Fruit fly (Drosophila melanogaster) whole organism, embryonic: ENCODE results near the gene CG5928.
A peak's percentile ranks its signal among the peaks of the same experiment; 100 is the strongest.

ENCODE experiments used
- Abd-B ChIP-seq: fragments of 200-800 bp; sonication (Bioruptor generic); optimal IDR thresholded peaks from 2 replicates; lab custom pipeline; 2018; ENCODE audit warnings: missing biosample characterization, mild to moderate bottlenecking, missing genetic modification characterization, moderate library complexity
- CG10267 ChIP-seq: fragments of 200-800 bp; sonication (Bioruptor generic); optimal IDR thresholded peaks from 2 replicates; lab custom pipeline; 2018; ENCODE audit warnings: missing biosample characterization, mild to moderate bottlenecking, missing genetic modification characterization, moderate library complexity
- CG12391 ChIP-seq: fragments of 200-800 bp; sonication (Bioruptor generic); optimal IDR thresholded peaks from 3 replicates; lab custom pipeline; 2018; ENCODE audit warnings: missing biosample characterization, mild to moderate bottlenecking, missing genetic modification characterization, moderate library complexity
- CG14965 ChIP-seq: fragments of 200-800 bp; sonication (Bioruptor generic); optimal IDR thresholded peaks from 2 replicates; lab custom pipeline; 2016; ENCODE audit warnings: missing biosample characterization, missing genetic modification characterization, borderline replicate concordance
- CG15601 ChIP-seq: fragments of 200-800 bp; sonication (Bioruptor generic); optimal IDR thresholded peaks from 3 replicates; lab custom pipeline; 2019; ENCODE audit warnings: missing biosample characterization, mild to moderate bottlenecking, missing genetic modification characterization, moderate library complexity
- CG2678 ChIP-seq: fragments of 200-800 bp; sonication (Bioruptor generic); optimal IDR thresholded peaks from 3 replicates; lab custom pipeline; 2019; ENCODE audit warnings: missing biosample characterization, mild to moderate bottlenecking, missing genetic modification characterization, moderate library complexity
- CG4424 ChIP-seq: fragments of 200-800 bp; sonication (Bioruptor generic); optimal IDR thresholded peaks from 3 replicates; lab custom pipeline; 2016; ENCODE audit warnings: missing biosample characterization, missing genetic modification characterization
- CG4707 ChIP-seq: fragments of 200-800 bp; sonication (Bioruptor generic); optimal IDR thresholded peaks from 2 replicates; lab custom pipeline; 2018; ENCODE audit warnings: missing biosample characterization, mild to moderate bottlenecking, missing genetic modification characterization, moderate library complexity
- CG7745 ChIP-seq: fragments of 200-800 bp; sonication (Bioruptor generic); optimal IDR thresholded peaks from 2 replicates; lab custom pipeline; 2018; ENCODE audit warnings: missing biosample characterization, mild to moderate bottlenecking, missing genetic modification characterization, moderate library complexity
- CG8359 ChIP-seq: fragments of 200-800 bp; sonication (Bioruptor generic); optimal IDR thresholded peaks from 2 replicates; lab custom pipeline; 2017; ENCODE audit warnings: missing biosample characterization, mild to moderate bottlenecking, missing genetic modification characterization, borderline replicate concordance
- CG8478 ChIP-seq: fragments of >200 bp; optimal IDR thresholded peaks from 2 replicates; lab custom pipeline; 2018
- CG8765 ChIP-seq: fragments of 200-800 bp; sonication (Bioruptor generic); IDR thresholded peaks from 2 replicates; pipeline ENCODE4 v1.3.6; 2022; ENCODE audit warnings: missing biosample characterization, missing genetic modification characterization
- CG9876 ChIP-seq: fragments of 200-800 bp; sonication (Bioruptor generic); optimal IDR thresholded peaks from 2 replicates; lab custom pipeline; 2016; ENCODE audit warnings: missing biosample characterization, missing genetic modification characterization
- Deaf1 ChIP-seq: fragments of 200-800 bp; optimal IDR thresholded peaks from 3 replicates; lab custom pipeline; 2019; ENCODE audit warnings: missing biosample characterization, mild to moderate bottlenecking, missing genetic modification characterization, moderate library complexity
- Doc3 ChIP-seq: fragments of 200-800 bp; sonication (Bioruptor generic); IDR thresholded peaks from 3 replicates; pipeline ENCODE4 v1.3.6; 2022; ENCODE audit warnings: missing biosample characterization, missing genetic modification characterization; ENCODE audit not compliant: partially characterized antibody
- E2f1 ChIP-seq: fragments of 200-800 bp; sonication (Bioruptor generic); IDR thresholded peaks from 2 replicates; pipeline ENCODE4 v1.3.6; 2022; ENCODE audit warnings: missing biosample characterization, missing genetic modification characterization
- Ets65A ChIP-seq: fragments of 200-800 bp; sonication (Bioruptor generic); peaks from one replicate; lab custom pipeline; 2016; ENCODE audit warnings: missing biosample characterization, missing genetic modification characterization
- Fer2 ChIP-seq: fragments of 200-800 bp; sonication (Bioruptor generic); optimal IDR thresholded peaks from 2 replicates; lab custom pipeline; 2018; ENCODE audit warnings: missing biosample characterization, mild to moderate bottlenecking, missing genetic modification characterization, moderate library complexity
- Gug ChIP-seq: fragments of 200-800 bp; sonication (Bioruptor generic); IDR thresholded peaks from 4 replicates; pipeline ENCODE4 v1.3.6; 2022; ENCODE audit warnings: missing biosample characterization, missing genetic modification characterization
- HLH3B ChIP-seq: fragments of 200-800 bp; sonication (Bioruptor generic); IDR thresholded peaks from 2 replicates; pipeline ENCODE4 v1.3.6; 2022; ENCODE audit warnings: missing biosample characterization, missing genetic modification characterization
- HLH54F ChIP-seq: fragments of 200-800 bp; sonication (Bioruptor generic); optimal IDR thresholded peaks from 3 replicates; lab custom pipeline; 2016; ENCODE audit warnings: missing biosample characterization, missing genetic modification characterization
- Hey ChIP-seq: fragments of 200-800 bp; sonication (Bioruptor generic); optimal IDR thresholded peaks from 3 replicates; lab custom pipeline; 2018; ENCODE audit warnings: missing biosample characterization, mild to moderate bottlenecking, missing genetic modification characterization
- Hmr ChIP-seq: fragments of 200-800 bp; sonication (Bioruptor generic); optimal IDR thresholded peaks from 3 replicates; lab custom pipeline; 2017; ENCODE audit warnings: mild to moderate bottlenecking, missing biosample characterization, missing genetic modification reagents, missing genetic modification characterization
- Hmx ChIP-seq: fragments of 200-800 bp; sonication (Bioruptor generic); optimal IDR thresholded peaks from 2 replicates; lab custom pipeline; 2016; ENCODE audit warnings: missing biosample characterization, missing genetic modification characterization
- Hr78 ChIP-seq, 2 experiments: fragments of 200-800 bp in 1 of 2; fragments of >200 bp in 1 of 2; sonication (Bioruptor generic) in 1 of 2; optimal IDR thresholded peaks; 2 replicates each; lab custom pipeline; 2017 to 2019; ENCODE audit warnings: missing biosample characterization in 2 of 2, missing genetic modification characterization in 2 of 2, mild to moderate bottlenecking in 1 of 2, moderate library complexity in 1 of 2
- Hsf ChIP-seq: fragments of 200-800 bp; sonication (Bioruptor generic); optimal IDR thresholded peaks from 3 replicates; lab custom pipeline; 2016; ENCODE audit warnings: missing biosample characterization, missing genetic modification characterization
- Mad ChIP-seq: fragments of 200-800 bp; sonication (Bioruptor generic); optimal IDR thresholded peaks from 2 replicates; lab custom pipeline; 2016; ENCODE audit warnings: missing biosample characterization, missing genetic modification characterization
- Med ChIP-seq: fragments of 200-800 bp; sonication (Bioruptor generic); peaks from one replicate; lab custom pipeline; 2016; ENCODE audit warnings: missing biosample characterization, missing genetic modification characterization, mild to moderate bottlenecking, inconsistent platforms, moderate library complexity
- PHDP ChIP-seq: fragments of 200-800 bp; sonication (Bioruptor generic); optimal IDR thresholded peaks from 3 replicates; lab custom pipeline; 2018; ENCODE audit warnings: missing biosample characterization, mild to moderate bottlenecking, missing genetic modification characterization, moderate library complexity
- Pdp1 ChIP-seq, 2 experiments: fragments of 200-800 bp; sonication (Bioruptor generic); optimal IDR thresholded peaks; 3 replicates each; lab custom pipeline; 2016; ENCODE audit warnings: missing biosample characterization in 2 of 2, missing genetic modification characterization in 2 of 2, mild to moderate bottlenecking in 1 of 2, moderate library complexity in 1 of 2
- ase ChIP-seq: fragments of 200-800 bp; sonication (Bioruptor generic); IDR thresholded peaks from 3 replicates; pipeline ENCODE4 v1.3.6; 2022; ENCODE audit warnings: missing biosample characterization, missing genetic modification characterization
- cad ChIP-seq: fragments of >200 bp; optimal IDR thresholded peaks from 2 replicates; lab custom pipeline; 2017; ENCODE audit warnings: missing biosample characterization, missing genetic modification characterization
- chif ChIP-seq, 2 experiments: fragments of 200-800 bp; sonication (Bioruptor generic); optimal IDR thresholded peaks; 3 replicates each; lab custom pipeline; 2016; ENCODE audit warnings: missing biosample characterization in 2 of 2, missing genetic modification characterization in 2 of 2
- chn ChIP-seq: fragments of 200-800 bp; sonication (Bioruptor generic); optimal IDR thresholded peaks from 2 replicates; lab custom pipeline; 2016; ENCODE audit warnings: missing biosample characterization, missing genetic modification characterization
- crp ChIP-seq, 2 experiments: fragments of 200-800 bp; sonication (Bioruptor generic); optimal IDR thresholded peaks; 2 replicates in 1 of 2; 3 replicates in 1 of 2; lab custom pipeline; 2017; ENCODE audit warnings: missing biosample characterization in 2 of 2, missing genetic modification characterization in 2 of 2, mild to moderate bottlenecking in 1 of 2, moderate library complexity in 1 of 2
- ftz-f1 ChIP-seq: fragments of 200-800 bp; sonication (Bioruptor generic); optimal IDR thresholded peaks from 2 replicates; lab custom pipeline; 2016; ENCODE audit warnings: missing biosample characterization, missing genetic modification characterization
- gem ChIP-seq: fragments of 200-800 bp; sonication (Bioruptor generic); optimal IDR thresholded peaks from 2 replicates; lab custom pipeline; 2019; ENCODE audit warnings: missing biosample characterization, mild to moderate bottlenecking, missing genetic modification characterization, moderate library complexity
- gfzf ChIP-seq: fragments of 200-800 bp; sonication (Bioruptor generic); optimal IDR thresholded peaks from 2 replicates; lab custom pipeline; 2016; ENCODE audit warnings: missing biosample characterization, mild to moderate bottlenecking, missing genetic modification characterization, moderate library complexity
- gsb ChIP-seq: fragments of 200-800 bp; sonication (Bioruptor generic); IDR thresholded peaks from 2 replicates; pipeline ENCODE4 v1.3.6; 2022; ENCODE audit warnings: missing biosample characterization, missing genetic modification characterization
- ken ChIP-seq: fragments of 200-800 bp; sonication (Bioruptor generic); IDR thresholded peaks from 3 replicates; pipeline ENCODE4 v1.3.6; 2022; ENCODE audit warnings: missing biosample characterization, missing genetic modification characterization
- luna ChIP-seq: fragments of 200-800 bp; sonication (Bioruptor generic); optimal IDR thresholded peaks from 2 replicates; lab custom pipeline; 2016; ENCODE audit warnings: missing biosample characterization, missing genetic modification characterization
- otp ChIP-seq: fragments of 200-800 bp; sonication (Bioruptor generic); IDR thresholded peaks from 3 replicates; pipeline ENCODE4, ENCODE4 v1.3.6; 2022; ENCODE audit warnings: missing biosample characterization, missing genetic modification characterization
- prd ChIP-seq, 3 experiments: fragments of >200 bp in 2 of 3; fragments of 200-800 bp in 1 of 3; sonication (Bioruptor generic) in 1 of 3; optimal IDR thresholded peaks in 2 of 3; IDR thresholded peaks in 1 of 3; 2 replicates in 2 of 3; 3 replicates in 1 of 3; pipeline versions ENCODE4 v1.3.6 to Lab custom; 2017 to 2022; ENCODE audit warnings: missing biosample characterization in 1 of 3, missing genetic modification characterization in 1 of 3
- sens ChIP-seq: fragments of 200-800 bp; sonication (Bioruptor generic); peaks from one replicate; lab custom pipeline; 2016; ENCODE audit warnings: missing biosample characterization, missing genetic modification characterization
- shn ChIP-seq: fragments of 200-800 bp; sonication (Bioruptor generic); optimal IDR thresholded peaks from 3 replicates; lab custom pipeline; 2016; ENCODE audit warnings: missing biosample characterization, missing genetic modification characterization
- ssp ChIP-seq: fragments of 200-800 bp; sonication (Bioruptor generic); IDR thresholded peaks from 2 replicates; pipeline ENCODE4 v1.3.6; 2022; ENCODE audit warnings: missing biosample characterization, missing genetic modification characterization
- unpg ChIP-seq: fragments of 200-800 bp; sonication (Bioruptor generic); optimal IDR thresholded peaks from 3 replicates; lab custom pipeline; 2018; ENCODE audit warnings: missing biosample characterization, mild to moderate bottlenecking, missing genetic modification characterization, moderate library complexity
- zen ChIP-seq: fragments of 200-800 bp; sonication (Bioruptor generic); optimal IDR thresholded peaks from 3 replicates; lab custom pipeline; 2018; ENCODE audit warnings: missing biosample characterization, mild to moderate bottlenecking, missing genetic modification characterization, moderate library complexity

Gene CG5928

dm6 chrX:6074845-6075244 lies 7.1 kb downstream of the CG5928 start, which contains the start of gene Tsp5D (continued):
- peak; percentile 95 for TF ChIP-seq ase
- no peak for TF ChIP-seq CG7745 (tag; lab: Kevin White, UChicago)
- TF ChIP-seq Hmr (GFP tag; lab: Kevin White, UChicago), result peak; percentile 81
- peak; percentile 89 for TF ChIP-seq Med
- TF ChIP-seq CG2678 (tag; lab: Kevin White, UChicago), result peak; percentile 95
- peak; percentile 98 for TF ChIP-seq HLH3B (GFP tag; lab: Robert Waterston, UW)
- peak in 1 of 2 experiments; percentile 40 for TF ChIP-seq crp (GFP tag; optimal IDR thresholded peaks at IDR 0.05; lab: Kevin White, UChicago)
- peak; percentile 95 for TF ChIP-seq E2f1 (GFP tag; lab: Robert Waterston, UW)
- peak; percentile 78 for TF ChIP-seq CG8359 (GFP tag; lab: Kevin White, UChicago)
- TF ChIP-seq Hey (tag; lab: Kevin White, UChicago), result no peak
- TF ChIP-seq Hmx (GFP tag; lab: Kevin White, UChicago), result no peak
- peak; percentile 98 for TF ChIP-seq Deaf1 (tag; lab: Kevin White, UChicago)
- peak in 1 of 2 experiments; percentile 61 for TF ChIP-seq chif (GFP tag; optimal IDR thresholded peaks at IDR 0.05; lab: Kevin White, UChicago)
- peak; percentile 81 for TF ChIP-seq zen (tag; lab: Kevin White, UChicago)
- TF ChIP-seq CG8765, result no peak; the same call in 1 of the 2 replicates
- peak; percentile 61 for TF ChIP-seq Fer2 (tag; lab: Kevin White, UChicago)
- TF ChIP-seq Abd-B (GFP tag; lab: Kevin White, UChicago), result peak; percentile 66
- TF ChIP-seq Hr78 (GFP tag; optimal IDR thresholded peaks at IDR 0.05; lab: Kevin White, UChicago), result peak in 1 of 2 experiments; percentile 58
- no peak for TF ChIP-seq gfzf
- TF ChIP-seq CG10267 (tag; lab: Kevin White, UChicago), result peak; percentile 85
- peak; percentile 61 for TF ChIP-seq Hsf
- peak; percentile 75 for TF ChIP-seq CG4707
- no peak for TF ChIP-seq CG8478 (lab: Kevin White, UChicago)
- peak; percentile 93 for TF ChIP-seq otp (GFP tag; lab: Robert Waterston, UW)
- no peak for TF ChIP-seq ftz-f1 (GFP tag; lab: Kevin White, UChicago)

dm6 chrX:6075586-6075985 lies 7.8 kb downstream of the CG5928 start:
- TF ChIP-seq chn (GFP tag; lab: Kevin White, UChicago), result no peak
- no peak for TF ChIP-seq ken (GFP tag; lab: Robert Waterston, UW)
- TF ChIP-seq Pdp1 (GFP tag; optimal IDR thresholded peaks at IDR 0.05; lab: Kevin White, UChicago), result peak in 1 of 2 experiments; percentile 52

dm6 chrX:6077043-6077547 lies 9.3 kb downstream of the CG5928 start:
- TF ChIP-seq CG15601 (tag; lab: Kevin White, UChicago) (no peak), PHDP (tag; lab: Kevin White, UChicago) (peak; percentile 49), CG7745 (tag; lab: Kevin White, UChicago) (no peak), CG9876 (no peak), Mad (GFP tag; lab: Kevin White, UChicago) (no peak), CG12391 (tag; lab: Kevin White, UChicago) (peak; percentile 59), cad (GFP tag; lab: Kevin White, UChicago) (no peak), shn (GFP tag; lab: Kevin White, UChicago) (no peak), gem (tag; lab: Kevin White, UChicago) (peak; percentile 71), sens (peak; percentile 23), CG14965 (GFP tag; lab: Kevin White, UChicago) (no peak), prd (optimal IDR thresholded peaks at IDR 0.05; lab: Kevin White, UChicago) (no peak), prd (GFP tag; IDR thresholded peaks at IDR 0.05; lab: Robert Waterston, UW) (0 out of 3 replicates have a peak, but pooled peaks have one; percentile 23), CG4424 (GFP tag; lab: Kevin White, UChicago) (no peak), Doc3 (GFP tag; lab: Robert Waterston, UW) (no peak), gsb (GFP tag; lab: Robert Waterston, UW) (no peak), HLH54F (GFP tag; lab: Kevin White, UChicago) (no peak), luna (GFP tag; lab: Kevin White, UChicago) (no peak), unpg (GFP tag; lab: Kevin White, UChicago) (peak; percentile 44), ssp (GFP tag; lab: Robert Waterston, UW) (no peak), Gug (GFP tag; lab: Robert Waterston, UW) (no peak), Ets65A (GFP tag; lab: Kevin White, UChicago) (no peak)
